Worm (Caenorhabditis elegans): ENCODE results near the gene mrps-33.

DNA sequence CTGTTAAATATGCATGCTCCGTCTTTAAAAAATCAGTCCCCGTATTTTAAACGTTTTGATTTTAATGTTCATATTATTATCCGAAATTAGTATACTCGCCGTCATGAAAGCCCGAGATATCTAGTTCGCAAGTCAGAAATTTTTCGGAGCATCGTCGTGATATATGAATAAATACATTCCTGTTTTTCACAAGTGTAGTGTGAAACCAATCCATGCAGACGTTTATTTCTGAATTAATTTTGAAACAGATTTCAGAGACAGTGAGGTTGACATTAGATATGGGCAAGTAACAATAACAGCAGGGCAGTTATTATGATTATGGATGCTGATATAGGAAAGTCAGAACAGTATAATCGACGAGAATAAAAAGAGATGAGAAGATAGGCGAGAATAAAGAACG, 12.7 kb upstream of the mrps-33 start:
- TF ChIP-seq hmg-4 (GFP tag; optimal IDR thresholded peaks at IDR 0.05) (no peak), ceh-13 (GFP tag; optimal IDR thresholded peaks at IDR 0.05) (no peak), ama-1 (optimal IDR thresholded peaks at IDR 0.05) (no peak), tbx-11 (GFP tag; IDR thresholded peaks at IDR 0.05) (no peak), scrt-1 (GFP tag; IDR thresholded peaks at IDR 0.05) (no peak), tbx-37 (GFP tag; conservative IDR thresholded peaks at IDR 0.05) (no peak), sea-1 (GFP tag; conservative IDR thresholded peaks at IDR 0.05) (no peak), hmbx-1 (tag; optimal IDR thresholded peaks at IDR 0.05) (no peak), flt-1 (GFP tag; IDR thresholded peaks at IDR 0.05) (no peak), F13C5.2 (tag; optimal IDR thresholded peaks at IDR 0.05) (no peak), aly-1 (tag; optimal IDR thresholded peaks at IDR 0.05) (no peak), hnd-1 (tag; optimal IDR thresholded peaks at IDR 0.05) (no peak), ceh-36 (tag; optimal IDR thresholded peaks at IDR 0.05) (no peak), B0310.2 (tag; optimal IDR thresholded peaks at IDR 0.05) (no peak)

Measured in whole organism, early embryonic.